Fruit fly (Drosophila melanogaster) whole organism, embryonic: ENCODE measurements around the gene Vm26Ab.

Experiments
- ATbp ChIP-seq: fragments of 200-800 bp; sonication (Bioruptor generic); optimal IDR thresholded peaks from 2 replicates; lab custom pipeline; 2017; ENCODE audit warnings: missing biosample characterization, mild to moderate bottlenecking, missing genetic modification characterization, missing genetic modification reagents
- Bdp1 ChIP-seq: fragments of 200-800 bp; sonication (Bioruptor generic); optimal IDR thresholded peaks from 3 replicates; lab custom pipeline; 2016; ENCODE audit warnings: missing biosample characterization, missing genetic modification characterization
- CG10543 ChIP-seq: fragments of 200-800 bp; sonication (Bioruptor generic); optimal IDR thresholded peaks from 3 replicates; lab custom pipeline; 2017; ENCODE audit warnings: missing biosample characterization, mild to moderate bottlenecking, missing genetic modification characterization, moderate library complexity
- CG10959 ChIP-seq: fragments of 200-800 bp; sonication (Bioruptor generic); IDR thresholded peaks from 2 replicates; pipeline ENCODE4 v1.3.6; 2022; ENCODE audit warnings: missing biosample characterization, missing genetic modification characterization
- CG11456 ChIP-seq: fragments of 200-800 bp; sonication (Bioruptor generic); IDR thresholded peaks from 3 replicates; pipeline ENCODE4 v1.3.6; 2022; ENCODE audit warnings: missing biosample characterization, missing genetic modification characterization
- CG12104 ChIP-seq: fragments of 200-800 bp; sonication (Bioruptor generic); optimal IDR thresholded peaks from 3 replicates; lab custom pipeline; 2016; ENCODE audit warnings: missing biosample characterization, missing genetic modification characterization
- CG12942 ChIP-seq: fragments of 200-800 bp; sonication (Bioruptor generic); optimal IDR thresholded peaks from 3 replicates; lab custom pipeline; 2016; ENCODE audit warnings: missing biosample characterization, missing genetic modification characterization
- CG13775 ChIP-seq: fragments of 200-800 bp; sonication (Bioruptor generic); optimal IDR thresholded peaks from 3 replicates; lab custom pipeline; 2017; ENCODE audit warnings: missing biosample characterization, mild to moderate bottlenecking, missing genetic modification characterization
- CG14860 ChIP-seq: fragments of 200-800 bp; sonication (Bioruptor generic); IDR thresholded peaks from 3 replicates; pipeline ENCODE4 v1.3.6; 2022; ENCODE audit warnings: missing biosample characterization, missing genetic modification characterization; ENCODE audit not compliant: partially characterized antibody
- CG14965 ChIP-seq: fragments of 200-800 bp; sonication (Bioruptor generic); optimal IDR thresholded peaks from 2 replicates; lab custom pipeline; 2016; ENCODE audit warnings: missing biosample characterization, missing genetic modification characterization, borderline replicate concordance
- CG15073 ChIP-seq: fragments of 200-800 bp; sonication (Bioruptor generic); optimal IDR thresholded peaks from 2 replicates; lab custom pipeline; 2016; ENCODE audit warnings: missing biosample characterization, missing genetic modification characterization
- CG33213 ChIP-seq: fragments of 200-800 bp; sonication (Bioruptor generic); optimal IDR thresholded peaks from 3 replicates; lab custom pipeline; 2016; ENCODE audit warnings: missing biosample characterization, missing genetic modification characterization
- CG3726 ChIP-seq: fragments of 200-800 bp; sonication (Bioruptor generic); IDR thresholded peaks from 3 replicates; pipeline ENCODE4, ENCODE4 v1.3.6; 2022; ENCODE audit warnings: missing biosample characterization, missing genetic modification characterization
- CG6654 ChIP-seq: fragments of 200-800 bp; sonication (Bioruptor generic); optimal IDR thresholded peaks from 2 replicates; lab custom pipeline; 2017; ENCODE audit warnings: missing biosample characterization, mild to moderate bottlenecking, missing genetic modification characterization
- CG6813 ChIP-seq: fragments of 200-800 bp; sonication (Bioruptor generic); optimal IDR thresholded peaks from 2 replicates; lab custom pipeline; 2017; ENCODE audit warnings: missing biosample characterization, missing genetic modification characterization, mild to moderate bottlenecking, moderate library complexity, missing genetic modification reagents
- CG7372 ChIP-seq: fragments of 200-800 bp; sonication (Bioruptor generic); IDR thresholded peaks from 2 replicates; pipeline ENCODE4 v1.3.6; 2022; ENCODE audit warnings: missing biosample characterization, missing genetic modification characterization
- CG7786 ChIP-seq: fragments of 200-800 bp; sonication (Bioruptor generic); optimal IDR thresholded peaks from 2 replicates; lab custom pipeline; 2016; ENCODE audit warnings: missing biosample characterization, missing genetic modification characterization
- CG9797 ChIP-seq: fragments of 200-800 bp; sonication (Bioruptor generic); optimal IDR thresholded peaks from 3 replicates; lab custom pipeline; 2018; ENCODE audit warnings: missing biosample characterization, mild to moderate bottlenecking, missing genetic modification characterization
- CTCF ChIP-seq: fragments of 200-800 bp; sonication (Bioruptor generic); optimal IDR thresholded peaks from 2 replicates; lab custom pipeline; 2017; ENCODE audit warnings: missing biosample characterization, mild to moderate bottlenecking, missing genetic modification characterization, moderate library complexity
- Dref ChIP-seq: fragments of 200-800 bp; sonication (Bioruptor generic); IDR thresholded peaks from 2 replicates; pipeline ENCODE4 v1.3.6; 2022; ENCODE audit warnings: missing biosample characterization, missing genetic modification characterization
- HLH4C ChIP-seq: fragments of 200-800 bp; sonication (Bioruptor generic); IDR thresholded peaks from 3 replicates; pipeline ENCODE4 v1.3.6; 2022; ENCODE audit warnings: missing biosample characterization, missing genetic modification characterization; ENCODE audit not compliant: partially characterized antibody
- Hr78 ChIP-seq, 2 experiments: fragments of 200-800 bp in 1 of 2; fragments of >200 bp in 1 of 2; sonication (Bioruptor generic) in 1 of 2; optimal IDR thresholded peaks; 2 replicates each; lab custom pipeline; 2017 to 2019; ENCODE audit warnings: missing biosample characterization in 2 of 2, missing genetic modification characterization in 2 of 2, mild to moderate bottlenecking in 1 of 2, moderate library complexity in 1 of 2
- Lpt ChIP-seq: fragments of >200 bp; optimal IDR thresholded peaks from 2 replicates; lab custom pipeline; 2018; ENCODE audit warnings: missing biosample characterization, missing genetic modification characterization
- Mes4 ChIP-seq: fragments of 200-800 bp; sonication (Bioruptor generic); optimal IDR thresholded peaks from 2 replicates; lab custom pipeline; 2016; ENCODE audit warnings: missing biosample characterization, missing genetic modification characterization
- Myb ChIP-seq: fragments of 200-800 bp; sonication (Bioruptor generic); optimal IDR thresholded peaks from 2 replicates; lab custom pipeline; 2016; ENCODE audit warnings: missing biosample characterization, missing genetic modification characterization
- NC2α ChIP-seq: fragments of 200-800 bp; sonication (Bioruptor generic); optimal IDR thresholded peaks from 2 replicates; lab custom pipeline; 2016; ENCODE audit warnings: missing biosample characterization, missing genetic modification characterization
- Nf-YB ChIP-seq: fragments of 200-800 bp; sonication (Bioruptor generic); optimal IDR thresholded peaks from 3 replicates; lab custom pipeline; 2019; ENCODE audit warnings: missing biosample characterization, mild to moderate bottlenecking, missing genetic modification characterization, moderate library complexity
- NfI ChIP-seq: fragments of 200-800 bp; sonication (Bioruptor generic); optimal IDR thresholded peaks from 3 replicates; lab custom pipeline; 2018; ENCODE audit warnings: missing biosample characterization, mild to moderate bottlenecking, missing genetic modification characterization, moderate library complexity
- Poxn ChIP-seq: fragments of 200-800 bp; sonication (Bioruptor generic); IDR thresholded peaks from 2 replicates; pipeline ENCODE4 v1.3.6; 2022; ENCODE audit warnings: missing biosample characterization, missing genetic modification characterization
- Ptx1 ChIP-seq: fragments of 200-800 bp; sonication (Bioruptor generic); IDR thresholded peaks from 2 replicates; pipeline ENCODE4 v1.3.6; 2022; ENCODE audit warnings: missing biosample characterization, missing genetic modification characterization
- Scr ChIP-seq: fragments of 200-800 bp; sonication (Bioruptor generic); IDR thresholded peaks from 2 replicates; pipeline ENCODE4 v1.3.6; 2022; ENCODE audit warnings: missing biosample characterization, missing genetic modification characterization; ENCODE audit not compliant: partially characterized antibody
- YL-1 ChIP-seq: fragments of 200-800 bp; sonication (Bioruptor generic); optimal IDR thresholded peaks from 3 replicates; lab custom pipeline; 2017; ENCODE audit warnings: missing biosample characterization, mild to moderate bottlenecking, missing genetic modification characterization
- al ChIP-seq: fragments of 200-800 bp; sonication (Bioruptor generic); IDR thresholded peaks from 2 replicates; pipeline ENCODE4 v1.3.6; 2022; ENCODE audit warnings: missing biosample characterization, missing genetic modification characterization
- amos ChIP-seq: fragments of 200-800 bp; sonication (Bioruptor generic); IDR thresholded peaks from 2 replicates; pipeline ENCODE4 v1.3.6; 2022; ENCODE audit warnings: missing biosample characterization, missing genetic modification characterization; ENCODE audit not compliant: partially characterized antibody
- caup ChIP-seq: fragments of 200-800 bp; sonication (Bioruptor generic); optimal IDR thresholded peaks from 3 replicates; lab custom pipeline; 2017; ENCODE audit warnings: missing biosample characterization, mild to moderate bottlenecking, missing genetic modification characterization, moderate library complexity; ENCODE audit not compliant: severe bottlenecking
- crp ChIP-seq, 2 experiments: fragments of 200-800 bp; sonication (Bioruptor generic); optimal IDR thresholded peaks; 2 replicates in 1 of 2; 3 replicates in 1 of 2; lab custom pipeline; 2017; ENCODE audit warnings: missing biosample characterization in 2 of 2, missing genetic modification characterization in 2 of 2, mild to moderate bottlenecking in 1 of 2, moderate library complexity in 1 of 2
- dmrt11E ChIP-seq: fragments of 200-800 bp; sonication (Bioruptor generic); optimal IDR thresholded peaks from 3 replicates; lab custom pipeline; 2018; ENCODE audit warnings: missing biosample characterization, mild to moderate bottlenecking, missing genetic modification characterization, moderate library complexity
- dpn ChIP-seq, 2 experiments: fragments of 200-800 bp; sonication (Bioruptor generic); optimal IDR thresholded peaks; 3 replicates each; lab custom pipeline; 2016; ENCODE audit warnings: missing biosample characterization in 2 of 2, missing genetic modification characterization in 2 of 2
- en ChIP-seq: fragments of 200-800 bp; sonication (Bioruptor generic); optimal IDR thresholded peaks from 2 replicates; lab custom pipeline; 2016; ENCODE audit warnings: missing biosample characterization, missing genetic modification characterization
- exex ChIP-seq: fragments of 200-800 bp; sonication (Bioruptor generic); optimal IDR thresholded peaks from 4 replicates; lab custom pipeline; 2018; ENCODE audit warnings: missing biosample characterization, mild to moderate bottlenecking, missing genetic modification characterization, moderate library complexity
- lmd ChIP-seq: fragments of 200-800 bp; sonication (Bioruptor generic); IDR thresholded peaks from 2 replicates; pipeline ENCODE4 v1.3.6; 2022; ENCODE audit warnings: missing biosample characterization, missing genetic modification characterization
- maf-S ChIP-seq: fragments of 200-800 bp; sonication (Bioruptor generic); optimal IDR thresholded peaks from 2 replicates; lab custom pipeline; 2016; ENCODE audit warnings: missing biosample characterization, missing genetic modification characterization
- sens ChIP-seq: fragments of 200-800 bp; sonication (Bioruptor generic); peaks from one replicate; lab custom pipeline; 2016; ENCODE audit warnings: missing biosample characterization, missing genetic modification characterization
- sens-2 ChIP-seq: fragments of 200-800 bp; sonication (Bioruptor generic); IDR thresholded peaks from 2 replicates; pipeline ENCODE4 v1.3.6; 2022; ENCODE audit warnings: missing biosample characterization, missing genetic modification characterization
- sim ChIP-seq: fragments of 200-800 bp; sonication (Bioruptor generic); IDR thresholded peaks from 2 replicates; pipeline ENCODE4 v1.3.6; 2022; ENCODE audit warnings: missing biosample characterization, missing genetic modification characterization
- stc ChIP-seq: fragments of 200-800 bp; sonication (Bioruptor generic); IDR thresholded peaks from 2 replicates; pipeline ENCODE4 v1.3.6; 2022; ENCODE audit warnings: missing biosample characterization, missing genetic modification characterization
- stwl ChIP-seq: fragments of 200-800 bp; sonication (Bioruptor generic); optimal IDR thresholded peaks from 3 replicates; lab custom pipeline; 2018; ENCODE audit warnings: missing biosample characterization, mild to moderate bottlenecking, missing genetic modification characterization, moderate library complexity
- unc-4 ChIP-seq: fragments of 200-800 bp; sonication (Bioruptor generic); IDR thresholded peaks from 2 replicates; pipeline ENCODE4 v1.3.6; 2022; ENCODE audit warnings: missing biosample characterization, missing genetic modification characterization; ENCODE audit not compliant: partially characterized antibody
- usp ChIP-seq: fragments of >200 bp; optimal IDR thresholded peaks from 2 replicates; lab custom pipeline; 2017; ENCODE audit warnings: missing biosample characterization, missing genetic modification characterization
- yki ChIP-seq: fragments of >200 bp; optimal IDR thresholded peaks from 3 replicates; lab custom pipeline; 2018
- zen2 ChIP-seq: fragments of 200-800 bp; sonication (Bioruptor generic); IDR thresholded peaks from 3 replicates; pipeline ENCODE4 v1.3.6; 2022; ENCODE audit warnings: missing biosample characterization, missing genetic modification characterization; ENCODE audit not compliant: partially characterized antibody

The Vm26Ab gene

DNA sequence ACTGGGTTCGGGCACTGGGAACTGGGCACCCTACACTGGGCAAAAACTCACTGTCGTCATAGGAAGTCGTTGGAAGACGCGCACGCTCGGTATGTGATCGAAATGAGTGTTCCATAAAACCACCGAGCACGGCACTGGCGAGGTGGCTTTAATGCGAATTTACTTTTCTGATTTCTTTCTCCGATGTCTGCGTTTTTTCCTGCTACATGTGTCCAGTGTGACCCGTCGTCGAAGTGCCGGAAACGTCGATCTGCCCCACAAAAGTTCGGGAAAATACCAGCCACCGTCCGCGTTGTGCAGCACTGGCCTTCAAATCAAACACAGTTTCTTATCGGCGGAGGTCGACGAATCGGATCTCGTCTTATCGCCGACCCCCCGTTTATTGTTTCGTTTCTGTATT lies 42.4 kb downstream of the Vm26Ab start, which contains the start of gene Kdm5 (continued):
- no peak for TF ChIP-seq NfI (GFP tag; lab: Kevin White, UChicago)
- TF ChIP-seq CG11456 (GFP tag; lab: Robert Waterston, UW) = peak; percentile 70; the same call in 2 of the 3 replicates
- no peak for TF ChIP-seq HLH4C (GFP tag; lab: Robert Waterston, UW)
- TF ChIP-seq lmd = peak; percentile 25; the same call in 1 of the 2 replicates
- no peak for TF ChIP-seq CG14860
- TF ChIP-seq NC2α (GFP tag; lab: Kevin White, UChicago) = no peak
- TF ChIP-seq Hr78 (GFP tag; optimal IDR thresholded peaks at IDR 0.05; lab: Kevin White, UChicago) = peak in 1 of 2 experiments; percentile 80
- no peak for TF ChIP-seq stc (GFP tag; lab: Robert Waterston, UW)
- peak; percentile 88 for TF ChIP-seq Myb (GFP tag; lab: Kevin White, UChicago)
- no peak for TF ChIP-seq CG13775 (GFP tag; lab: Kevin White, UChicago)
- TF ChIP-seq en (GFP tag; lab: Kevin White, UChicago) = no peak
- 0 out of 2 replicates have a peak, but pooled peaks have one; percentile 26 for TF ChIP-seq unc-4 (GFP tag; lab: Robert Waterston, UW)
- TF ChIP-seq exex = peak; percentile 37
- TF ChIP-seq amos (GFP tag; lab: Robert Waterston, UW) = peak; percentile 34; the same call in 1 of the 2 replicates
- no peak for TF ChIP-seq yki
- TF ChIP-seq zen2 = no peak
- peak; percentile 30 for TF ChIP-seq CTCF (GFP tag; lab: Kevin White, UChicago)
- no peak for TF ChIP-seq CG10959 (GFP tag; lab: Robert Waterston, UW)
- TF ChIP-seq stwl (tag; lab: Kevin White, UChicago) = peak; percentile 71
- peak; percentile 50; the same call in 1 of the 2 replicates for TF ChIP-seq Dref
- TF ChIP-seq CG12104 (GFP tag; lab: Kevin White, UChicago) = no peak
- peak; percentile 39 for TF ChIP-seq CG6813
- peak in 1 of 2 experiments; percentile 12 for TF ChIP-seq crp (GFP tag; optimal IDR thresholded peaks at IDR 0.05; lab: Kevin White, UChicago)
- no peak for TF ChIP-seq ATbp (GFP tag; lab: Kevin White, UChicago)
- no peak for TF ChIP-seq Ptx1 (GFP tag; lab: Robert Waterston, UW)
- TF ChIP-seq sim (GFP tag; lab: Robert Waterston, UW) = no peak
- peak; percentile 53 for TF ChIP-seq sens (GFP tag; lab: Kevin White, UChicago)
- peak; percentile 65 for TF ChIP-seq YL-1 (GFP tag; lab: Kevin White, UChicago)
- TF ChIP-seq CG10543 = peak; percentile 78
- TF ChIP-seq Lpt (GFP tag; lab: Kevin White, UChicago) = no peak
- peak; percentile 34 for TF ChIP-seq Scr
- no peak for TF ChIP-seq CG6654 (GFP tag; lab: Kevin White, UChicago)
- TF ChIP-seq dmrt11E (tag; lab: Kevin White, UChicago) = no peak
- TF ChIP-seq Poxn = no peak
- TF ChIP-seq CG9797 (GFP tag; lab: Kevin White, UChicago) = peak; percentile 89
- no peak for TF ChIP-seq al (GFP tag; lab: Robert Waterston, UW)
- peak; percentile 14 for TF ChIP-seq Mes4 (GFP tag; lab: Kevin White, UChicago)
- peak; percentile 62 for TF ChIP-seq caup (GFP tag; lab: Kevin White, UChicago)
- TF ChIP-seq Bdp1 (GFP tag; lab: Kevin White, UChicago) = no peak
- TF ChIP-seq CG33213 (GFP tag; lab: Kevin White, UChicago) = peak; percentile 64
- TF ChIP-seq dpn (GFP tag; optimal IDR thresholded peaks at IDR 0.05; lab: Kevin White, UChicago) = peak in 1 of 2 experiments; percentile 39
- no peak for TF ChIP-seq CG3726 (GFP tag; lab: Robert Waterston, UW)
- no peak for TF ChIP-seq CG12942
- peak; percentile 54 for TF ChIP-seq Nf-YB (GFP tag; lab: Kevin White, UChicago)
- TF ChIP-seq CG7372 (GFP tag; lab: Robert Waterston, UW) = no peak
- TF ChIP-seq sens-2 = no peak
- TF ChIP-seq CG15073 (GFP tag; lab: Kevin White, UChicago) = no peak
- peak; percentile 35 for TF ChIP-seq CG7786 (GFP tag; lab: Kevin White, UChicago)
- no peak for TF ChIP-seq CG14965 (GFP tag; lab: Kevin White, UChicago)
- no peak for TF ChIP-seq maf-S (GFP tag; lab: Kevin White, UChicago)
- no peak for TF ChIP-seq usp (GFP tag; lab: Kevin White, UChicago)
